Worm (Caenorhabditis elegans): ENCODE data around the gene F44E2.7.

The F44E2.7 gene

ce11 chrIII:8851057-8851456, 2.8 kb upstream of the F44E2.7 start:
- peak; percentile 91 for TF ChIP-seq zip-8 (tag; optimal IDR thresholded peaks at IDR 0.05)

- TF ChIP-seq ztf-11 (tag; optimal IDR thresholded peaks at IDR 0.05) (no peak), tbx-8 (GFP tag; optimal IDR thresholded peaks at IDR 0.05) (no peak), lsy-2 (tag; optimal IDR thresholded peaks at IDR 0.05) (no peak), zip-8 (tag; optimal IDR thresholded peaks at IDR 0.05) (no peak), sptf-1 (tag; optimal IDR thresholded peaks at IDR 0.05) (peak; percentile 41), unc-120 (tag; optimal IDR thresholded peaks at IDR 0.05; ENCODE audit: poor library complexity, severe bottlenecking) (no peak), elt-1 (tag; optimal IDR thresholded peaks at IDR 0.05; ENCODE audit: borderline replicate concordance, insufficient read depth) (no peak), ces-1 (GFP tag; optimal IDR thresholded peaks at IDR 0.05) (no peak), flh-1 (GFP tag; optimal IDR thresholded peaks at IDR 0.05) (no peak), hlh-1 (tag; optimal IDR thresholded peaks at IDR 0.05) (peak; percentile 5)
Observed at ce11 chrIII:8850482-8851047, 2.3 kb upstream of the F44E2.7 start, which contains the start of gene F44E2.9. Gene F44E2.9, minus strand, starts transcription at chrIII:8850532.

ce11 chrIII:8849507-8849906, 1.2 kb upstream of the F44E2.7 start, which contains the start of gene F44E2.8:
Gene F44E2.8, minus strand, starts transcription at chrIII:8849877.
- TF ChIP-seq sem-2 (GFP tag; optimal IDR thresholded peaks at IDR 0.05): no peak
- no peak for TF ChIP-seq unc-120 (tag; optimal IDR thresholded peaks at IDR 0.05; ENCODE audit: poor library complexity, severe bottlenecking)
- TF ChIP-seq unc-62 (GFP tag; optimal IDR thresholded peaks at IDR 0.05): no peak
- no peak for TF ChIP-seq mep-1 (tag; optimal IDR thresholded peaks at IDR 0.05)
- no peak for TF ChIP-seq ztf-11 (tag; optimal IDR thresholded peaks at IDR 0.05)
- TF ChIP-seq flh-1 (GFP tag; optimal IDR thresholded peaks at IDR 0.05): no peak

ce11 chrIII:8847722-8848121, 550 bp downstream of the F44E2.7 start:
- no peak for TF ChIP-seq zip-8 (tag; optimal IDR thresholded peaks at IDR 0.05)
- no peak for TF ChIP-seq ceh-83 (GFP tag; optimal IDR thresholded peaks at IDR 0.05)
- TF ChIP-seq drap-1 (GFP tag; optimal IDR thresholded peaks at IDR 0.05): no peak
- TF ChIP-seq lin-13 (tag; optimal IDR thresholded peaks at IDR 0.05): no peak
- no peak for TF ChIP-seq M03D4.4 (tag; optimal IDR thresholded peaks at IDR 0.05)
- no peak for TF ChIP-seq blmp-1 (tag; optimal IDR thresholded peaks at IDR 0.05)
- TF ChIP-seq ztf-11 (tag; optimal IDR thresholded peaks at IDR 0.05): no peak
- peak; percentile 57 for TF ChIP-seq mep-1 (tag; optimal IDR thresholded peaks at IDR 0.05)
- TF ChIP-seq ham-2 (GFP tag; optimal IDR thresholded peaks at IDR 0.05): no peak
- TF ChIP-seq tbx-8 (GFP tag; optimal IDR thresholded peaks at IDR 0.05): no peak
- TF ChIP-seq nhr-28 (tag; optimal IDR thresholded peaks at IDR 0.05): no peak
- no peak for TF ChIP-seq lin-32 (GFP tag; optimal IDR thresholded peaks at IDR 0.05)
- no peak for TF ChIP-seq sptf-1 (tag; optimal IDR thresholded peaks at IDR 0.05)
- TF ChIP-seq ces-1 (GFP tag; optimal IDR thresholded peaks at IDR 0.05): peak; percentile 24
- TF ChIP-seq elt-1 (tag; optimal IDR thresholded peaks at IDR 0.05; ENCODE audit: borderline replicate concordance, insufficient read depth): no peak
- no peak for TF ChIP-seq nhr-76 (tag; optimal IDR thresholded peaks at IDR 0.05)
- no peak for TF ChIP-seq mab-5 (tag; optimal IDR thresholded peaks at IDR 0.05)
- no peak for TF ChIP-seq unc-39 (tag; optimal IDR thresholded peaks at IDR 0.05)
- TF ChIP-seq cnd-1 (tag; optimal IDR thresholded peaks at IDR 0.05): peak; percentile 15
- TF ChIP-seq unc-62 (GFP tag; optimal IDR thresholded peaks at IDR 0.05): no peak
- TF ChIP-seq nhr-237 (tag; optimal IDR thresholded peaks at IDR 0.05): peak; percentile 40
- peak; percentile 26 for TF ChIP-seq lsy-2 (tag; optimal IDR thresholded peaks at IDR 0.05)
- no peak for TF ChIP-seq ceh-43 (GFP tag; optimal IDR thresholded peaks at IDR 0.05)
- no peak for TF ChIP-seq flh-1 (GFP tag; optimal IDR thresholded peaks at IDR 0.05)
- no peak for TF ChIP-seq mls-2 (tag; optimal IDR thresholded peaks at IDR 0.05)
- TF ChIP-seq pha-4 (tag; optimal IDR thresholded peaks at IDR 0.05): peak; percentile 8

- TF ChIP-seq ces-1 (GFP tag; optimal IDR thresholded peaks at IDR 0.05) (no peak), tbx-8 (GFP tag; optimal IDR thresholded peaks at IDR 0.05) (no peak), elt-3 (tag; optimal IDR thresholded peaks at IDR 0.05) (no peak), ceh-43 (GFP tag; optimal IDR thresholded peaks at IDR 0.05) (no peak), snpc-4 (tag; optimal IDR thresholded peaks at IDR 0.05) (no peak), flh-1 (GFP tag; optimal IDR thresholded peaks at IDR 0.05) (no peak), zip-8 (tag; optimal IDR thresholded peaks at IDR 0.05) (no peak), nhr-2 (tag; optimal IDR thresholded peaks at IDR 0.05) (no peak), mls-2 (tag; optimal IDR thresholded peaks at IDR 0.05) (no peak), nhr-28 (tag; optimal IDR thresholded peaks at IDR 0.05) (no peak), elt-1 (tag; optimal IDR thresholded peaks at IDR 0.05; ENCODE audit: borderline replicate concordance, insufficient read depth) (no peak), hlh-1 (tag; optimal IDR thresholded peaks at IDR 0.05) (no peak), ham-2 (GFP tag; optimal IDR thresholded peaks at IDR 0.05) (no peak), mab-5 (tag; optimal IDR thresholded peaks at IDR 0.05) (no peak), ceh-83 (GFP tag; optimal IDR thresholded peaks at IDR 0.05) (no peak), ztf-11 (tag; optimal IDR thresholded peaks at IDR 0.05) (no peak), mep-1 (tag; optimal IDR thresholded peaks at IDR 0.05) (no peak), pha-4 (tag; optimal IDR thresholded peaks at IDR 0.05) (no peak), sptf-1 (tag; optimal IDR thresholded peaks at IDR 0.05) (no peak), unc-120 (tag; optimal IDR thresholded peaks at IDR 0.05; ENCODE audit: poor library complexity, severe bottlenecking) (no peak)
Observed at ce11 chrIII:8845114-8845513, 3.2 kb downstream of the F44E2.7 start, which contains the start of gene F44E2.6. Gene F44E2.6, minus strand, starts transcription at chrIII:8845214.

Data from whole organism, mixed stage, embryonic.